Fruit fly (Drosophila melanogaster) whole organism, embryonic: ENCODE measurements around the gene CG6659.
A peak's percentile ranks its signal among the peaks of the same experiment; 100 is the strongest.

Experiments
- Asciz ChIP-seq: fragments of 200-800 bp; sonication (Bioruptor generic); optimal IDR thresholded peaks from 2 replicates; lab custom pipeline; 2017; ENCODE audit warnings: missing biosample characterization, mild to moderate bottlenecking, missing genetic modification characterization, missing genetic modification reagents
- Bgb ChIP-seq: fragments of 200-800 bp; sonication (Bioruptor generic); IDR thresholded peaks from 2 replicates; pipeline ENCODE4 v1.3.6; 2022; ENCODE audit warnings: missing biosample characterization, missing genetic modification characterization; ENCODE audit not compliant: partially characterized antibody
- BtbVII ChIP-seq: fragments of 200-800 bp; sonication (Bioruptor generic); optimal IDR thresholded peaks from 3 replicates; lab custom pipeline; 2017; ENCODE audit warnings: missing biosample characterization, mild to moderate bottlenecking, missing genetic modification characterization
- CG11560 ChIP-seq: fragments of 200-800 bp; sonication (Bioruptor generic); IDR thresholded peaks from 3 replicates; pipeline ENCODE4 v1.3.6; 2022; ENCODE audit warnings: missing biosample characterization, missing genetic modification characterization
- CG12236 ChIP-seq: fragments of 200-800 bp; sonication (Bioruptor generic); optimal IDR thresholded peaks from 2 replicates; lab custom pipeline; 2016; ENCODE audit warnings: missing biosample characterization, missing genetic modification characterization
- CG12391 ChIP-seq: fragments of 200-800 bp; sonication (Bioruptor generic); optimal IDR thresholded peaks from 3 replicates; lab custom pipeline; 2018; ENCODE audit warnings: missing biosample characterization, mild to moderate bottlenecking, missing genetic modification characterization, moderate library complexity
- CG12659 ChIP-seq: fragments of 200-800 bp; sonication (Bioruptor generic); optimal IDR thresholded peaks from 3 replicates; lab custom pipeline; 2017; ENCODE audit warnings: mild to moderate bottlenecking, missing biosample characterization, missing genetic modification reagents, missing genetic modification characterization
- CG12744 ChIP-seq: fragments of 200-800 bp; sonication (Bioruptor generic); optimal IDR thresholded peaks from 2 replicates; lab custom pipeline; 2016; ENCODE audit warnings: missing biosample characterization, missing genetic modification characterization
- CG12769 ChIP-seq: fragments of 200-800 bp; sonication (Bioruptor generic); optimal IDR thresholded peaks from 2 replicates; lab custom pipeline; 2019; ENCODE audit warnings: missing biosample characterization, mild to moderate bottlenecking, missing genetic modification characterization, moderate library complexity
- CG15073 ChIP-seq: fragments of 200-800 bp; sonication (Bioruptor generic); optimal IDR thresholded peaks from 2 replicates; lab custom pipeline; 2016; ENCODE audit warnings: missing biosample characterization, missing genetic modification characterization
- CG16813 ChIP-seq: fragments of 200-800 bp; sonication (Bioruptor generic); IDR thresholded peaks from 3 replicates; pipeline ENCODE4 v1.3.6; 2022; ENCODE audit warnings: missing biosample characterization, missing genetic modification characterization; ENCODE audit not compliant: partially characterized antibody
- CG17361 ChIP-seq: fragments of 200-800 bp; sonication (Bioruptor generic); IDR thresholded peaks from 3 replicates; pipeline ENCODE4 v1.3.6; 2022; ENCODE audit warnings: missing biosample characterization, missing genetic modification characterization
- CG2202 ChIP-seq: fragments of 200-800 bp; sonication (Bioruptor generic); optimal IDR thresholded peaks from 2 replicates; lab custom pipeline; 2018; ENCODE audit warnings: missing biosample characterization, mild to moderate bottlenecking, missing genetic modification characterization
- CG3065 ChIP-seq: fragments of 200-800 bp; sonication (Bioruptor generic); optimal IDR thresholded peaks from 2 replicates; lab custom pipeline; 2016; ENCODE audit warnings: missing biosample characterization, missing genetic modification characterization
- CG4820 ChIP-seq: fragments of 200-800 bp; sonication (Bioruptor generic); optimal IDR thresholded peaks from 3 replicates; lab custom pipeline; 2016; ENCODE audit warnings: missing biosample characterization, missing genetic modification characterization
- CG5180 ChIP-seq: fragments of 200-800 bp; sonication (Bioruptor generic); optimal IDR thresholded peaks from 3 replicates; lab custom pipeline; 2017; ENCODE audit warnings: missing biosample characterization, missing genetic modification characterization, mild to moderate bottlenecking, moderate library complexity, missing genetic modification reagents
- CG6654 ChIP-seq: fragments of 200-800 bp; sonication (Bioruptor generic); optimal IDR thresholded peaks from 2 replicates; lab custom pipeline; 2017; ENCODE audit warnings: missing biosample characterization, mild to moderate bottlenecking, missing genetic modification characterization
- CG6813 ChIP-seq: fragments of 200-800 bp; sonication (Bioruptor generic); optimal IDR thresholded peaks from 2 replicates; lab custom pipeline; 2017; ENCODE audit warnings: missing biosample characterization, missing genetic modification characterization, mild to moderate bottlenecking, moderate library complexity, missing genetic modification reagents
- CG8359 ChIP-seq: fragments of 200-800 bp; sonication (Bioruptor generic); optimal IDR thresholded peaks from 2 replicates; lab custom pipeline; 2017; ENCODE audit warnings: missing biosample characterization, mild to moderate bottlenecking, missing genetic modification characterization, borderline replicate concordance
- CG9437 ChIP-seq: fragments of 200-800 bp; sonication (Bioruptor generic); optimal IDR thresholded peaks from 2 replicates; lab custom pipeline; 2018; ENCODE audit warnings: missing biosample characterization, mild to moderate bottlenecking, missing genetic modification characterization
- CG9876 ChIP-seq: fragments of 200-800 bp; sonication (Bioruptor generic); optimal IDR thresholded peaks from 2 replicates; lab custom pipeline; 2016; ENCODE audit warnings: missing biosample characterization, missing genetic modification characterization
- CTCF ChIP-seq: fragments of 200-800 bp; sonication (Bioruptor generic); optimal IDR thresholded peaks from 2 replicates; lab custom pipeline; 2017; ENCODE audit warnings: missing biosample characterization, mild to moderate bottlenecking, missing genetic modification characterization, moderate library complexity
- Camta ChIP-seq: fragments of 200-800 bp; sonication (Bioruptor generic); optimal IDR thresholded peaks from 2 replicates; lab custom pipeline; 2016; ENCODE audit warnings: missing biosample characterization, missing genetic modification characterization
- Fer1 ChIP-seq: fragments of 200-800 bp; sonication (Bioruptor generic); optimal IDR thresholded peaks from 2 replicates; lab custom pipeline; 2017; ENCODE audit warnings: missing biosample characterization, mild to moderate bottlenecking, missing genetic modification characterization
- Hand ChIP-seq: fragments of 200-800 bp; sonication (Bioruptor generic); optimal IDR thresholded peaks from 2 replicates; lab custom pipeline; 2017; ENCODE audit warnings: mild to moderate bottlenecking, missing biosample characterization, missing genetic modification reagents, missing genetic modification characterization
- Hr78 ChIP-seq, 2 experiments: fragments of 200-800 bp in 1 of 2; fragments of >200 bp in 1 of 2; sonication (Bioruptor generic) in 1 of 2; optimal IDR thresholded peaks; 2 replicates each; lab custom pipeline; 2017 to 2019; ENCODE audit warnings: missing biosample characterization in 2 of 2, missing genetic modification characterization in 2 of 2, mild to moderate bottlenecking in 1 of 2, moderate library complexity in 1 of 2
- Sin3A ChIP-seq: fragments of >200 bp; optimal IDR thresholded peaks from 2 replicates; lab custom pipeline; 2018
- Usf ChIP-seq: fragments of 200-800 bp; sonication (Bioruptor generic); optimal IDR thresholded peaks from 2 replicates; lab custom pipeline; 2017; ENCODE audit warnings: missing genotype, missing biosample characterization, missing genetic modification characterization
- Xrp1 ChIP-seq: fragments of 200-800 bp; sonication (Bioruptor generic); IDR thresholded peaks from 2 replicates; pipeline ENCODE4 v1.3.6; 2022; ENCODE audit warnings: missing biosample characterization, missing genetic modification characterization
- croc ChIP-seq: fragments of 200-800 bp; sonication (Bioruptor generic); conservative IDR thresholded peaks from 3 replicates; pipeline ENCODE4 v1.3.6; 2022; ENCODE audit warnings: missing biosample characterization, missing genetic modification characterization
- dati ChIP-seq: fragments of 200-800 bp; sonication (Bioruptor generic); IDR thresholded peaks from 2 replicates; pipeline ENCODE4 v1.3.6; 2022; ENCODE audit warnings: missing biosample characterization, missing genetic modification characterization
- disco-r ChIP-seq: fragments of 200-800 bp; sonication (Bioruptor generic); optimal IDR thresholded peaks from 2 replicates; lab custom pipeline; 2016; ENCODE audit warnings: missing biosample characterization, missing genetic modification characterization
- emc ChIP-seq: fragments of 200-800 bp; sonication (Bioruptor generic); optimal IDR thresholded peaks from 2 replicates; lab custom pipeline; 2016; ENCODE audit warnings: missing biosample characterization, missing genetic modification characterization
- exex ChIP-seq: fragments of 200-800 bp; sonication (Bioruptor generic); optimal IDR thresholded peaks from 4 replicates; lab custom pipeline; 2018; ENCODE audit warnings: missing biosample characterization, mild to moderate bottlenecking, missing genetic modification characterization, moderate library complexity
- ftz-f1 ChIP-seq: fragments of 200-800 bp; sonication (Bioruptor generic); optimal IDR thresholded peaks from 2 replicates; lab custom pipeline; 2016; ENCODE audit warnings: missing biosample characterization, missing genetic modification characterization
- gcm ChIP-seq: fragments of 200-800 bp; sonication (Bioruptor generic); optimal IDR thresholded peaks from 2 replicates; lab custom pipeline; 2019; ENCODE audit warnings: missing biosample characterization, mild to moderate bottlenecking, missing genetic modification characterization, moderate library complexity
- gcm2 ChIP-seq: fragments of 200-800 bp; sonication (Bioruptor generic); optimal IDR thresholded peaks from 2 replicates; lab custom pipeline; 2016; ENCODE audit warnings: missing biosample characterization, missing genetic modification characterization
- kah ChIP-seq: fragments of 200-800 bp; sonication (Bioruptor generic); optimal IDR thresholded peaks from 2 replicates; lab custom pipeline; 2018; ENCODE audit warnings: missing biosample characterization, mild to moderate bottlenecking, missing genetic modification characterization
- ken ChIP-seq: fragments of 200-800 bp; sonication (Bioruptor generic); IDR thresholded peaks from 3 replicates; pipeline ENCODE4 v1.3.6; 2022; ENCODE audit warnings: missing biosample characterization, missing genetic modification characterization
- lab ChIP-seq: fragments of 200-800 bp; sonication (Bioruptor generic); optimal IDR thresholded peaks from 3 replicates; lab custom pipeline; 2017; ENCODE audit warnings: missing biosample characterization, missing genetic modification characterization, mild to moderate bottlenecking, moderate library complexity, missing genetic modification reagents
- onecut ChIP-seq: fragments of 200-800 bp; sonication (Bioruptor generic); IDR thresholded peaks from 2 replicates; pipeline ENCODE4 v1.3.6; 2022; ENCODE audit warnings: missing biosample characterization, missing genetic modification characterization
- prd ChIP-seq, 3 experiments: fragments of >200 bp in 2 of 3; fragments of 200-800 bp in 1 of 3; sonication (Bioruptor generic) in 1 of 3; optimal IDR thresholded peaks in 2 of 3; IDR thresholded peaks in 1 of 3; 2 replicates in 2 of 3; 3 replicates in 1 of 3; pipeline versions ENCODE4 v1.3.6 to Lab custom; 2017 to 2022; ENCODE audit warnings: missing biosample characterization in 1 of 3, missing genetic modification characterization in 1 of 3
- ranshi ChIP-seq: fragments of 200-800 bp; sonication (Bioruptor generic); IDR thresholded peaks from 2 replicates; pipeline ENCODE4 v1.3.6; 2022; ENCODE audit warnings: missing biosample characterization, missing genetic modification characterization
- salm ChIP-seq: fragments of 200-800 bp; sonication (Bioruptor generic); optimal IDR thresholded peaks from 2 replicates; lab custom pipeline; 2018; ENCODE audit warnings: missing biosample characterization, mild to moderate bottlenecking, missing genetic modification characterization
- sima ChIP-seq: fragments of 200-800 bp; sonication (Bioruptor generic); optimal IDR thresholded peaks from 2 replicates; lab custom pipeline; 2016; ENCODE audit warnings: missing biosample characterization, missing genetic modification characterization
- slp2 ChIP-seq: fragments of 200-800 bp; sonication (Bioruptor generic); optimal IDR thresholded peaks from 2 replicates; lab custom pipeline; 2016; ENCODE audit warnings: missing biosample characterization, missing genetic modification characterization
- tap ChIP-seq: fragments of 200-800 bp; optimal IDR thresholded peaks from 3 replicates; lab custom pipeline; 2019; ENCODE audit warnings: missing biosample characterization, mild to moderate bottlenecking, missing genetic modification characterization, moderate library complexity
- tgo ChIP-seq: fragments of 200-800 bp; sonication (Bioruptor generic); IDR thresholded peaks from 3 replicates; pipeline ENCODE4 v1.3.6; 2022; ENCODE audit warnings: missing biosample characterization, missing genetic modification characterization
- tio ChIP-seq: fragments of 200-800 bp; sonication (Bioruptor generic); optimal IDR thresholded peaks from 2 replicates; lab custom pipeline; 2017; ENCODE audit warnings: missing biosample characterization, missing genetic modification characterization, inconsistent platforms

Gene CG6659

DNA sequence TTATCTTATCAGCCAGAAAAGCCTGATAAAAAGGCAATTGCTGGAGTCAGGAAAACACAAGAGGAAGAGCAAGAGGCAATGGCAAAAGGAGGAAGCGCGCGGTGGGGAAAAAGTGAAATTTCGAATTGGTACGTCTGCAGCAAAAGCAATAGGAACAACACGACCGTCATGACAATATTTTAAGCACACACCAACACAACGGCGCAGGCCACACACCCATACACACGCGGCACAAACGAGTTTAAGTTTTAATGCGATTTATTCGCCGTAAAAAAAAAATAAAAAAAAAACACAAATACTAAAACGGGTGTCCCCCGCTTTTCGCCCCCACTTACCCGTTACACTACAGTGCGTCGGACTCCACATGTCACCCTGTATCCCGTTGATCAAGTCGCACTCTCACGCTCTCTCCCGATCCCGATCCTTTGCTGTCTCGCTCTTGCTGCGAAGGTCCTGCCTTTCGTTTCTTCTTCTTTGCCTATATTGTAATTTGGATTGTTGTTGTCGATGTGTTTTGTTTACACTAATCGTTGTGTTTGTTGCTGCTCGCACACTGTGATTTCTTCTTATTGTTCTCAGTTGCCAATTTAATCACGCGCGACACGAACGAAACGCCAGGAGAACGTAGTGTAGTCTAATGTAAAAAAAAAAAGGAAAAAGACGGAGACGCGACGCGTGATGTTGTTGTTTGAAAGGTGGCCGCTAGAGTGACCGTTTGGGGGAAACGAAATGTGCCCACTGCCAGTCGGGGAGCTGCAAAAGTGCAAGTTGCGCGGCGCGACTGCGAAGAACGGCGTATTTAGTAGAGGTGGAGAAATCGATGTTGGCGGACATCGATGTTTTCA is 10.0 kb downstream of the CG6659 start, which contains the start of gene Rip11 (continued):
- TF ChIP-seq CG8359 (GFP tag; lab: Kevin White, UChicago) (no peak), lab (GFP tag; lab: Kevin White, UChicago) (no peak), CTCF (GFP tag; lab: Kevin White, UChicago) (peak; percentile 29), Hand (GFP tag; lab: Kevin White, UChicago) (no peak), CG9437 (GFP tag; lab: Kevin White, UChicago) (no peak), gcm (GFP tag; lab: Kevin White, UChicago) (no peak), prd (optimal IDR thresholded peaks at IDR 0.05; lab: Kevin White, UChicago) (no peak), prd (GFP tag; IDR thresholded peaks at IDR 0.05; lab: Robert Waterston, UW) (0 out of 3 replicates have a peak, but pooled peaks have one; percentile 17), CG3065 (GFP tag; lab: Kevin White, UChicago) (no peak), tgo (no peak), CG15073 (GFP tag; lab: Kevin White, UChicago) (no peak), CG11560 (no peak), emc (GFP tag; lab: Kevin White, UChicago) (no peak), gcm2 (GFP tag; lab: Kevin White, UChicago) (peak; percentile 46), CG4820 (GFP tag; lab: Kevin White, UChicago) (no peak), Usf (no peak), CG6654 (no peak), disco-r (GFP tag; lab: Kevin White, UChicago) (no peak), CG17361 (GFP tag; lab: Robert Waterston, UW) (no peak), tio (GFP tag; lab: Kevin White, UChicago) (no peak), Xrp1 (GFP tag; lab: Robert Waterston, UW) (peak; percentile 52; the same call in 1 of the 2 replicates), CG6813 (GFP tag; lab: Kevin White, UChicago) (no peak), ftz-f1 (GFP tag; lab: Kevin White, UChicago) (no peak), BtbVII (GFP tag; lab: Kevin White, UChicago) (peak; percentile 51), CG12391 (tag; lab: Kevin White, UChicago) (no peak), dati (no peak), ken (0 out of 3 replicates have a peak, but pooled peaks have one; percentile 4), sima (GFP tag; lab: Kevin White, UChicago) (no peak), CG9876 (GFP tag; lab: Kevin White, UChicago) (no peak), kah (GFP tag; lab: Kevin White, UChicago) (peak; percentile 16), Fer1 (GFP tag; lab: Kevin White, UChicago) (peak; percentile 34), Camta (GFP tag; lab: Kevin White, UChicago) (no peak), CG5180 (no peak), slp2 (GFP tag; lab: Kevin White, UChicago) (no peak), onecut (peak; percentile 48), Bgb (GFP tag; lab: Robert Waterston, UW) (peak; percentile 53), CG12769 (tag; lab: Kevin White, UChicago) (no peak), salm (tag; lab: Kevin White, UChicago) (no peak), exex (tag; lab: Kevin White, UChicago) (no peak), ranshi (no peak), tap (tag; lab: Kevin White, UChicago) (no peak), Asciz (GFP tag; lab: Kevin White, UChicago) (no peak), CG12236 (GFP tag; lab: Kevin White, UChicago) (no peak), croc (GFP tag; lab: Robert Waterston, UW) (no peak), Hr78 (GFP tag; optimal IDR thresholded peaks at IDR 0.05; lab: Kevin White, UChicago) (no peak), CG16813 (no peak), CG12659 (GFP tag; lab: Kevin White, UChicago) (peak; percentile 17), CG12744 (GFP tag; lab: Kevin White, UChicago) (no peak), Sin3A (no peak), CG2202 (tag; lab: Kevin White, UChicago) (no peak)
